Worm (Caenorhabditis elegans) whole organism, late embryonic: ENCODE results near the gene zhit-1.

Experiments used
- ama-1 ChIP-seq: fragments of 150-350 bp; optimal IDR thresholded peaks from 2 replicates; lab custom pipeline; 2014
- dmd-4 ChIP-seq: sonication (generic microtip); optimal IDR thresholded peaks from 2 replicates; lab custom pipeline; 2016; ENCODE audit warnings: borderline replicate concordance, missing genetic modification characterization, missing compliant biosample characterization
- ets-4 ChIP-seq: sonication (generic microtip); optimal IDR thresholded peaks from 2 replicates; lab custom pipeline; 2016; ENCODE audit warnings: missing genetic modification characterization, missing compliant biosample characterization
- gmeb-2 ChIP-seq: sonication (generic microtip); optimal IDR thresholded peaks from 2 replicates; lab custom pipeline; 2016; ENCODE audit warnings: missing genetic modification characterization, inconsistent platforms, missing compliant biosample characterization
- pha-4 ChIP-seq: fragments of 150-350 bp; optimal IDR thresholded peaks from 2 replicates; lab custom pipeline; 2018; ENCODE audit warnings: missing biosample characterization, missing genetic modification reagents, missing genetic modification characterization
- tbx-2 ChIP-seq: sonication (generic microtip); optimal IDR thresholded peaks from 2 replicates; lab custom pipeline; 2016; ENCODE audit warnings: missing genetic modification characterization, missing compliant biosample characterization

DNA sequence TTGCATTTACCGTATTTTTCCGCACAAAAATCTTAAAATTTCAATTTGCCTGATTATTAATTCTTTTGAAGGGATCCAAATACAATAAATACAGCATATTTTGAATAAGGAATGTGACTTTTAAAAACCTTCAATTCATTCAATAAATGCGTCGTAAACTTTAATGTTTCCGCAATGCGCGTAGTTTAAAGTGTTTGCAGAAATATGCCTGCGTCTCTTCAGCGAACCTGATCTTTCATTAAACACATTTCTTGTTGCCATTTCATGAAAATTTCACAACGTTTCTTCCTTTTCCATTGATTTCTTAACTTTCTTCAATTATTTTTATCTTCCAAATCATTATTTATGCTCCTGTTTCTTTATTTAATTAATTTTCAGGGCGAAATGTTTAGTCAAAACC, 4.0 kb downstream of the zhit-1 start, which contains the start of gene vps-37:
- no peak for TF ChIP-seq pha-4 (tag; lab: Kevin White, UChicago)
- TF ChIP-seq gmeb-2 (tag; lab: Kevin White, UChicago), result no peak
- no peak for TF ChIP-seq dmd-4
- no peak for TF ChIP-seq ets-4 (tag; lab: Kevin White, UChicago)
- TF ChIP-seq tbx-2 (tag; lab: Kevin White, UChicago), result no peak
- no peak for TF ChIP-seq ama-1 (lab: Kevin White, UChicago)
